Fruit fly (Drosophila melanogaster) whole organism, embryonic: Measurements from ENCODE around the gene CG10194.
A peak's percentile ranks its signal among the peaks of the same experiment; 100 is the strongest.

Source experiments
- Ada2b ChIP-seq: fragments of 200-800 bp; sonication (Bioruptor generic); IDR thresholded peaks from 2 replicates; pipeline ENCODE4 v1.3.6; 2022; ENCODE audit warnings: missing biosample characterization, missing genetic modification characterization
- CG10462 ChIP-seq: fragments of 200-800 bp; sonication (Bioruptor generic); optimal IDR thresholded peaks from 2 replicates; lab custom pipeline; 2016; ENCODE audit warnings: missing biosample characterization, missing genetic modification characterization
- CG10654 ChIP-seq: fragments of 200-800 bp; sonication (Bioruptor generic); optimal IDR thresholded peaks from 2 replicates; lab custom pipeline; 2016; ENCODE audit warnings: missing biosample characterization, missing genetic modification characterization
- CG11723 ChIP-seq: fragments of 200-800 bp; sonication (Bioruptor generic); optimal IDR thresholded peaks from 2 replicates; lab custom pipeline; 2017; ENCODE audit warnings: missing biosample characterization, mild to moderate bottlenecking, missing genetic modification characterization
- CG12071 ChIP-seq: fragments of 200-800 bp; sonication (Bioruptor generic); optimal IDR thresholded peaks from 3 replicates; lab custom pipeline; 2018; ENCODE audit warnings: missing biosample characterization, mild to moderate bottlenecking, missing genetic modification characterization
- CG12104 ChIP-seq: fragments of 200-800 bp; sonication (Bioruptor generic); optimal IDR thresholded peaks from 3 replicates; lab custom pipeline; 2016; ENCODE audit warnings: missing biosample characterization, missing genetic modification characterization
- CG13123 ChIP-seq: fragments of 200-800 bp; sonication (Bioruptor generic); optimal IDR thresholded peaks from 2 replicates; lab custom pipeline; 2016; ENCODE audit warnings: missing biosample characterization, missing genetic modification characterization
- CG14050 ChIP-seq: fragments of 200-800 bp; sonication (Bioruptor generic); IDR thresholded peaks from 3 replicates; pipeline ENCODE4 v1.3.6; 2022; ENCODE audit warnings: missing biosample characterization, missing genetic modification characterization
- CG15073 ChIP-seq: fragments of 200-800 bp; sonication (Bioruptor generic); optimal IDR thresholded peaks from 2 replicates; lab custom pipeline; 2016; ENCODE audit warnings: missing biosample characterization, missing genetic modification characterization
- CG15696 ChIP-seq: fragments of 200-800 bp; sonication (Bioruptor generic); optimal IDR thresholded peaks from 2 replicates; lab custom pipeline; 2019; ENCODE audit warnings: missing biosample characterization, mild to moderate bottlenecking, missing genetic modification characterization, moderate library complexity
- CG1602 ChIP-seq: fragments of 200-800 bp; sonication (Bioruptor generic); optimal IDR thresholded peaks from 3 replicates; lab custom pipeline; 2016; ENCODE audit warnings: missing biosample characterization, missing genetic modification characterization
- CG2712 ChIP-seq: fragments of 200-800 bp; optimal IDR thresholded peaks from 3 replicates; lab custom pipeline; 2019; ENCODE audit warnings: missing biosample characterization, mild to moderate bottlenecking, missing genetic modification characterization, moderate library complexity
- CG30020 ChIP-seq: fragments of 200-800 bp; optimal IDR thresholded peaks from 2 replicates; lab custom pipeline; 2019; ENCODE audit warnings: missing biosample characterization, mild to moderate bottlenecking, missing genetic modification characterization, moderate library complexity
- CG3838 ChIP-seq: fragments of 200-800 bp; sonication (Bioruptor generic); optimal IDR thresholded peaks from 3 replicates; lab custom pipeline; 2016; ENCODE audit warnings: missing biosample characterization, missing genetic modification characterization
- CG4282 ChIP-seq: fragments of 200-800 bp; sonication (Bioruptor generic); optimal IDR thresholded peaks from 2 replicates; lab custom pipeline; 2016; ENCODE audit warnings: missing biosample characterization, missing genetic modification characterization
- CG6254 ChIP-seq: fragments of 200-800 bp; sonication (Bioruptor generic); optimal IDR thresholded peaks from 3 replicates; lab custom pipeline; 2017; ENCODE audit warnings: mild to moderate bottlenecking, missing biosample characterization, missing genetic modification reagents, missing genetic modification characterization
- CG6854 ChIP-seq: fragments of 200-800 bp; sonication (Bioruptor generic); optimal IDR thresholded peaks from 3 replicates; lab custom pipeline; 2017; ENCODE audit warnings: missing biosample characterization, mild to moderate bottlenecking, missing genetic modification characterization
- CG7372 ChIP-seq: fragments of 200-800 bp; sonication (Bioruptor generic); IDR thresholded peaks from 2 replicates; pipeline ENCODE4 v1.3.6; 2022; ENCODE audit warnings: missing biosample characterization, missing genetic modification characterization
- CG7963 ChIP-seq: fragments of 200-800 bp; sonication (Bioruptor generic); IDR thresholded peaks from 3 replicates; pipeline ENCODE4 v1.3.6; 2022; ENCODE audit warnings: missing biosample characterization, missing genetic modification characterization; ENCODE audit not compliant: partially characterized antibody
- CG8765 ChIP-seq: fragments of 200-800 bp; sonication (Bioruptor generic); IDR thresholded peaks from 2 replicates; pipeline ENCODE4 v1.3.6; 2022; ENCODE audit warnings: missing biosample characterization, missing genetic modification characterization
- CG8944 ChIP-seq: fragments of 200-800 bp; sonication (Bioruptor generic); optimal IDR thresholded peaks from 3 replicates; lab custom pipeline; 2016; ENCODE audit warnings: missing biosample characterization, missing genetic modification characterization
- CTCF ChIP-seq: fragments of 200-800 bp; sonication (Bioruptor generic); optimal IDR thresholded peaks from 2 replicates; lab custom pipeline; 2017; ENCODE audit warnings: missing biosample characterization, mild to moderate bottlenecking, missing genetic modification characterization, moderate library complexity
- Dll ChIP-seq: fragments of 200-800 bp; sonication (Bioruptor generic); IDR thresholded peaks from 4 replicates; pipeline ENCODE4 v1.3.6; 2022; ENCODE audit warnings: missing biosample characterization, missing genetic modification characterization; ENCODE audit not compliant: partially characterized antibody
- Fer3 ChIP-seq: fragments of 200-800 bp; sonication (Bioruptor generic); optimal IDR thresholded peaks from 2 replicates; lab custom pipeline; 2018; ENCODE audit warnings: missing biosample characterization, mild to moderate bottlenecking, missing genetic modification characterization, moderate library complexity
- Gug ChIP-seq: fragments of 200-800 bp; sonication (Bioruptor generic); IDR thresholded peaks from 4 replicates; pipeline ENCODE4 v1.3.6; 2022; ENCODE audit warnings: missing biosample characterization, missing genetic modification characterization
- Hey ChIP-seq: fragments of 200-800 bp; sonication (Bioruptor generic); optimal IDR thresholded peaks from 3 replicates; lab custom pipeline; 2018; ENCODE audit warnings: missing biosample characterization, mild to moderate bottlenecking, missing genetic modification characterization
- Hsf ChIP-seq: fragments of 200-800 bp; sonication (Bioruptor generic); optimal IDR thresholded peaks from 3 replicates; lab custom pipeline; 2016; ENCODE audit warnings: missing biosample characterization, missing genetic modification characterization
- Lpt ChIP-seq: fragments of >200 bp; optimal IDR thresholded peaks from 2 replicates; lab custom pipeline; 2018; ENCODE audit warnings: missing biosample characterization, missing genetic modification characterization
- Mad ChIP-seq: fragments of 200-800 bp; sonication (Bioruptor generic); optimal IDR thresholded peaks from 2 replicates; lab custom pipeline; 2016; ENCODE audit warnings: missing biosample characterization, missing genetic modification characterization
- Max ChIP-seq: fragments of 200-800 bp; sonication (Bioruptor generic); optimal IDR thresholded peaks from 2 replicates; lab custom pipeline; 2016; ENCODE audit warnings: missing biosample characterization, mild to moderate bottlenecking, missing genetic modification characterization
- Med ChIP-seq: fragments of 200-800 bp; sonication (Bioruptor generic); peaks from one replicate; lab custom pipeline; 2016; ENCODE audit warnings: missing biosample characterization, missing genetic modification characterization, mild to moderate bottlenecking, inconsistent platforms, moderate library complexity
- Myb ChIP-seq: fragments of 200-800 bp; sonication (Bioruptor generic); optimal IDR thresholded peaks from 2 replicates; lab custom pipeline; 2016; ENCODE audit warnings: missing biosample characterization, missing genetic modification characterization
- NfI ChIP-seq: fragments of 200-800 bp; sonication (Bioruptor generic); optimal IDR thresholded peaks from 3 replicates; lab custom pipeline; 2018; ENCODE audit warnings: missing biosample characterization, mild to moderate bottlenecking, missing genetic modification characterization, moderate library complexity
- Oaz ChIP-seq: fragments of 200-800 bp; sonication (Bioruptor generic); IDR thresholded peaks from 2 replicates; pipeline ENCODE4 v1.3.6; 2022; ENCODE audit warnings: missing biosample characterization, missing genetic modification characterization
- ash1 ChIP-seq: fragments of 200-800 bp; sonication (Bioruptor generic); optimal IDR thresholded peaks from 2 replicates; lab custom pipeline; 2018; ENCODE audit warnings: missing biosample characterization, mild to moderate bottlenecking, missing genetic modification characterization
- chif ChIP-seq, 2 experiments: fragments of 200-800 bp; sonication (Bioruptor generic); optimal IDR thresholded peaks; 3 replicates each; lab custom pipeline; 2016; ENCODE audit warnings: missing biosample characterization in 2 of 2, missing genetic modification characterization in 2 of 2
- dimm ChIP-seq: fragments of 200-800 bp; sonication (Bioruptor generic); IDR thresholded peaks from 2 replicates; pipeline ENCODE4 v1.3.6; 2022; ENCODE audit warnings: missing biosample characterization, missing genetic modification characterization
- exex ChIP-seq: fragments of 200-800 bp; sonication (Bioruptor generic); optimal IDR thresholded peaks from 4 replicates; lab custom pipeline; 2018; ENCODE audit warnings: missing biosample characterization, mild to moderate bottlenecking, missing genetic modification characterization, moderate library complexity
- ftz-f1 ChIP-seq: fragments of 200-800 bp; sonication (Bioruptor generic); optimal IDR thresholded peaks from 2 replicates; lab custom pipeline; 2016; ENCODE audit warnings: missing biosample characterization, missing genetic modification characterization
- hbn ChIP-seq: fragments of 200-800 bp; sonication (Bioruptor generic); IDR thresholded peaks from 2 replicates; pipeline ENCODE4 v1.3.6; 2022; ENCODE audit warnings: missing biosample characterization, missing genetic modification characterization; ENCODE audit not compliant: partially characterized antibody
- jigr1 ChIP-seq: fragments of 200-800 bp; sonication (Bioruptor generic); IDR thresholded peaks from 3 replicates; pipeline ENCODE4 v1.3.6; 2022; ENCODE audit warnings: missing biosample characterization, missing genetic modification characterization
- ken ChIP-seq: fragments of 200-800 bp; sonication (Bioruptor generic); IDR thresholded peaks from 3 replicates; pipeline ENCODE4 v1.3.6; 2022; ENCODE audit warnings: missing biosample characterization, missing genetic modification characterization
- onecut ChIP-seq: fragments of 200-800 bp; sonication (Bioruptor generic); IDR thresholded peaks from 2 replicates; pipeline ENCODE4 v1.3.6; 2022; ENCODE audit warnings: missing biosample characterization, missing genetic modification characterization
- phol ChIP-seq: fragments of 200-800 bp; sonication (Bioruptor generic); optimal IDR thresholded peaks from 3 replicates; lab custom pipeline; 2018; ENCODE audit warnings: missing biosample characterization, mild to moderate bottlenecking, missing genetic modification characterization, moderate library complexity
- pita ChIP-seq: fragments of 200-800 bp; sonication (Bioruptor generic); optimal IDR thresholded peaks from 2 replicates; lab custom pipeline; 2017; ENCODE audit warnings: missing biosample characterization, mild to moderate bottlenecking, missing genetic modification characterization
- sens ChIP-seq: fragments of 200-800 bp; sonication (Bioruptor generic); peaks from one replicate; lab custom pipeline; 2016; ENCODE audit warnings: missing biosample characterization, missing genetic modification characterization
- slbo ChIP-seq: fragments of 200-800 bp; sonication (Bioruptor generic); IDR thresholded peaks from 2 replicates; pipeline ENCODE4 v1.3.6; 2022; ENCODE audit warnings: missing biosample characterization, missing genetic modification characterization
- slp2 ChIP-seq: fragments of 200-800 bp; sonication (Bioruptor generic); optimal IDR thresholded peaks from 2 replicates; lab custom pipeline; 2016; ENCODE audit warnings: missing biosample characterization, missing genetic modification characterization
- sr ChIP-seq: fragments of 200-800 bp; sonication (Bioruptor generic); IDR thresholded peaks from 3 replicates; pipeline ENCODE4 v1.3.6; 2022; ENCODE audit warnings: missing biosample characterization, missing genetic modification characterization
- tgo ChIP-seq: fragments of 200-800 bp; sonication (Bioruptor generic); IDR thresholded peaks from 3 replicates; pipeline ENCODE4 v1.3.6; 2022; ENCODE audit warnings: missing biosample characterization, missing genetic modification characterization
- unpg ChIP-seq: fragments of 200-800 bp; sonication (Bioruptor generic); optimal IDR thresholded peaks from 3 replicates; lab custom pipeline; 2018; ENCODE audit warnings: missing biosample characterization, mild to moderate bottlenecking, missing genetic modification characterization, moderate library complexity
- wdn ChIP-seq: fragments of 200-800 bp; sonication (Bioruptor generic); IDR thresholded peaks from 2 replicates; pipeline ENCODE4 v1.3.6; 2022; ENCODE audit warnings: missing biosample characterization, missing genetic modification characterization

CG10194 gene

dm6 chr2L:19528308-19528707, 38.4 kb upstream of the CG10194 start (continued):
- TF ChIP-seq Gug (GFP tag; lab: Robert Waterston, UW) (peak; percentile 93), tgo (GFP tag; lab: Robert Waterston, UW) (peak; percentile 97), dimm (GFP tag; lab: Robert Waterston, UW) (peak; percentile 59), CG11723 (GFP tag; lab: Kevin White, UChicago) (peak; percentile 87), ash1 (GFP tag; lab: Kevin White, UChicago) (peak; percentile 91), jigr1 (peak; percentile 73; the same call in 2 of the 3 replicates), slp2 (GFP tag; lab: Kevin White, UChicago) (peak; percentile 89), phol (tag; lab: Kevin White, UChicago) (peak; percentile 84), Hey (peak; percentile 81), CG15696 (tag; lab: Kevin White, UChicago) (peak; percentile 77), CG3838 (GFP tag; lab: Kevin White, UChicago) (peak; percentile 79), CG8765 (peak; percentile 85; the same call in 1 of the 2 replicates), pita (no peak), CG7963 (no peak), CG13123 (GFP tag; lab: Kevin White, UChicago) (peak; percentile 86), CG12071 (GFP tag; lab: Kevin White, UChicago) (peak; percentile 96), Mad (GFP tag; lab: Kevin White, UChicago) (peak; percentile 84), ken (peak; percentile 90), slbo (GFP tag; lab: Robert Waterston, UW) (peak; percentile 99), chif (GFP tag; optimal IDR thresholded peaks at IDR 0.05; lab: Kevin White, UChicago) (peak; percentile 83 to 93), CG6254 (GFP tag; lab: Kevin White, UChicago) (peak; percentile 54), unpg (peak; percentile 97), wdn (GFP tag; lab: Robert Waterston, UW) (peak; percentile 96), Oaz (GFP tag; lab: Robert Waterston, UW) (peak; percentile 92), Dll (no peak), sr (GFP tag; lab: Robert Waterston, UW) (peak; percentile 65; the same call in 1 of the 3 replicates), CG10462 (peak; percentile 79), ftz-f1 (GFP tag; lab: Kevin White, UChicago) (peak; percentile 59), exex (tag; lab: Kevin White, UChicago) (peak; percentile 90), Ada2b (GFP tag; lab: Robert Waterston, UW) (peak; percentile 97), CG15073 (GFP tag; lab: Kevin White, UChicago) (peak; percentile 28), CTCF (peak; percentile 45), Hsf (peak; percentile 97), NfI (GFP tag; lab: Kevin White, UChicago) (peak; percentile 97)

- TF ChIP-seq sens (GFP tag; lab: Kevin White, UChicago) (peak; percentile 69), CG7372 (GFP tag; lab: Robert Waterston, UW) (peak; percentile 79), CG6854 (GFP tag; lab: Kevin White, UChicago) (no peak), hbn (GFP tag; lab: Robert Waterston, UW) (0 out of 2 replicates have a peak, but pooled peaks have one; percentile 13), Med (GFP tag; lab: Kevin White, UChicago) (peak; percentile 27), onecut (GFP tag; lab: Robert Waterston, UW) (peak; percentile 97)
Observed at dm6 chr2L:19526844-19527243, 36.9 kb upstream of the CG10194 start.

dm6 chr2L:19526316-19526715, 36.4 kb upstream of the CG10194 start, which contains the start of the genes Dpm1 and CG10137:
Dpm1 (minus strand) TSS chr2L:19526368.
CG10137 (plus strand) TSS chr2L:19526686.
- TF ChIP-seq CG10654 (GFP tag; lab: Kevin White, UChicago), result no peak
- no peak for TF ChIP-seq CG8944 (GFP tag; lab: Kevin White, UChicago)
- no peak for TF ChIP-seq CG14050 (GFP tag; lab: Robert Waterston, UW)
- no peak for TF ChIP-seq Lpt (GFP tag; lab: Kevin White, UChicago)
- TF ChIP-seq Myb (GFP tag; lab: Kevin White, UChicago), result peak; percentile 65
- TF ChIP-seq Hey, result no peak
- TF ChIP-seq CG4282 (GFP tag; lab: Kevin White, UChicago), result no peak
- no peak for TF ChIP-seq Ada2b (GFP tag; lab: Robert Waterston, UW)
- TF ChIP-seq Fer3 (tag; lab: Kevin White, UChicago), result no peak
- no peak for TF ChIP-seq CG12104 (GFP tag; lab: Kevin White, UChicago)
- peak; percentile 29 for TF ChIP-seq CG30020 (tag; lab: Kevin White, UChicago)
- peak; percentile 23 for TF ChIP-seq Max (GFP tag; lab: Kevin White, UChicago)
- TF ChIP-seq phol (tag; lab: Kevin White, UChicago), result peak; percentile 36
- peak; percentile 23 for TF ChIP-seq CG2712 (tag; lab: Kevin White, UChicago)
- peak; percentile 61 for TF ChIP-seq hbn (GFP tag; lab: Robert Waterston, UW)
- TF ChIP-seq CG1602, result no peak
